Fruit fly (Drosophila melanogaster) whole organism, embryonic: ENCODE results near the gene Hr78.

Experiments used
- CG10462 ChIP-seq: fragments of 200-800 bp; sonication (Bioruptor generic); optimal IDR thresholded peaks from 2 replicates; lab custom pipeline; 2016; ENCODE audit warnings: missing biosample characterization, missing genetic modification characterization
- CG10654 ChIP-seq: fragments of 200-800 bp; sonication (Bioruptor generic); optimal IDR thresholded peaks from 2 replicates; lab custom pipeline; 2016; ENCODE audit warnings: missing biosample characterization, missing genetic modification characterization
- CG10979 ChIP-seq: fragments of 200-800 bp; sonication (Bioruptor generic); optimal IDR thresholded peaks from 2 replicates; lab custom pipeline; 2018; ENCODE audit warnings: missing biosample characterization, mild to moderate bottlenecking, missing genetic modification characterization, moderate library complexity
- CG13624 ChIP-seq: fragments of 200-800 bp; sonication (Bioruptor generic); optimal IDR thresholded peaks from 2 replicates; lab custom pipeline; 2016; ENCODE audit warnings: missing biosample characterization, missing genetic modification characterization
- CG13894 ChIP-seq: fragments of 200-800 bp; sonication (Bioruptor generic); optimal IDR thresholded peaks from 3 replicates; lab custom pipeline; 2018; ENCODE audit warnings: missing biosample characterization, mild to moderate bottlenecking, missing genetic modification characterization, moderate library complexity
- CG1529 ChIP-seq: fragments of 200-800 bp; sonication (Bioruptor generic); optimal IDR thresholded peaks from 3 replicates; lab custom pipeline; 2018; ENCODE audit warnings: missing biosample characterization, missing genetic modification characterization
- CG15479 ChIP-seq: fragments of 200-800 bp; sonication (Bioruptor generic); optimal IDR thresholded peaks from 3 replicates; lab custom pipeline; 2019; ENCODE audit warnings: missing biosample characterization, mild to moderate bottlenecking, missing genetic modification characterization, moderate library complexity
- CG15696 ChIP-seq: fragments of 200-800 bp; sonication (Bioruptor generic); optimal IDR thresholded peaks from 2 replicates; lab custom pipeline; 2019; ENCODE audit warnings: missing biosample characterization, mild to moderate bottlenecking, missing genetic modification characterization, moderate library complexity
- CG1603 ChIP-seq: fragments of 200-800 bp; sonication (Bioruptor generic); optimal IDR thresholded peaks from 2 replicates; lab custom pipeline; 2019; ENCODE audit warnings: missing biosample characterization, mild to moderate bottlenecking, missing genetic modification characterization, moderate library complexity
- CG18619 ChIP-seq: fragments of 200-800 bp; sonication (Bioruptor generic); optimal IDR thresholded peaks from 3 replicates; lab custom pipeline; 2017; ENCODE audit warnings: missing biosample characterization, mild to moderate bottlenecking, missing genetic modification characterization
- CG2116 ChIP-seq: fragments of 200-800 bp; sonication (Bioruptor generic); optimal IDR thresholded peaks from 3 replicates; lab custom pipeline; 2018; ENCODE audit warnings: missing biosample characterization, mild to moderate bottlenecking, missing genetic modification characterization
- CG30403 ChIP-seq: fragments of 200-800 bp; sonication (Bioruptor generic); optimal IDR thresholded peaks from 3 replicates; lab custom pipeline; 2016; ENCODE audit warnings: missing biosample characterization, missing genetic modification characterization
- CG32532 ChIP-seq: fragments of 200-800 bp; sonication (Bioruptor generic); IDR thresholded peaks from 2 replicates; pipeline ENCODE4 v1.3.6; 2022; ENCODE audit warnings: missing biosample characterization, missing genetic modification characterization
- CG3726 ChIP-seq: fragments of 200-800 bp; sonication (Bioruptor generic); IDR thresholded peaks from 3 replicates; pipeline ENCODE4, ENCODE4 v1.3.6; 2022; ENCODE audit warnings: missing biosample characterization, missing genetic modification characterization
- CG4328 ChIP-seq: fragments of 200-800 bp; sonication (Bioruptor generic); optimal IDR thresholded peaks from 3 replicates; lab custom pipeline; 2017; ENCODE audit warnings: missing biosample characterization, missing genetic modification reagents, missing genetic modification characterization
- CG6175 ChIP-seq: fragments of 200-800 bp; sonication (Bioruptor generic); IDR thresholded peaks from 3 replicates; pipeline ENCODE4 v1.3.6; 2022; ENCODE audit warnings: missing biosample characterization, missing genetic modification characterization
- CG6689 ChIP-seq: fragments of 200-800 bp; sonication (Bioruptor generic); IDR thresholded peaks from 2 replicates; pipeline ENCODE4 v1.3.6; 2022; ENCODE audit warnings: missing biosample characterization, missing genetic modification characterization
- CG8290 ChIP-seq, 3 experiments: fragments of 200-800 bp; sonication (Bioruptor generic); optimal IDR thresholded peaks; 2 replicates each; lab custom pipeline; 2016 to 2019; ENCODE audit warnings: missing biosample characterization in 3 of 3, missing genetic modification characterization in 3 of 3, mild to moderate bottlenecking in 2 of 3, moderate library complexity in 1 of 3
- CTCF ChIP-seq: fragments of 200-800 bp; sonication (Bioruptor generic); optimal IDR thresholded peaks from 2 replicates; lab custom pipeline; 2017; ENCODE audit warnings: missing biosample characterization, mild to moderate bottlenecking, missing genetic modification characterization, moderate library complexity
- CoRest ChIP-seq: fragments of 200-800 bp; sonication (Bioruptor generic); optimal IDR thresholded peaks from 3 replicates; lab custom pipeline; 2018; ENCODE audit warnings: missing biosample characterization, mild to moderate bottlenecking, missing genetic modification characterization, moderate library complexity
- Dad ChIP-seq: fragments of 200-800 bp; sonication (Bioruptor generic); optimal IDR thresholded peaks from 3 replicates; lab custom pipeline; 2016; ENCODE audit warnings: missing biosample characterization, missing genetic modification characterization
- MBD-R2 ChIP-seq: fragments of 200-800 bp; sonication (Bioruptor generic); IDR thresholded peaks from 2 replicates; pipeline ENCODE4 v1.3.6; 2022; ENCODE audit warnings: missing biosample characterization, missing genetic modification characterization
- Meics ChIP-seq: fragments of 200-800 bp; sonication (Bioruptor generic); optimal IDR thresholded peaks from 2 replicates; lab custom pipeline; 2017; ENCODE audit warnings: missing biosample characterization, mild to moderate bottlenecking, missing genetic modification characterization
- Mes4 ChIP-seq: fragments of 200-800 bp; sonication (Bioruptor generic); optimal IDR thresholded peaks from 2 replicates; lab custom pipeline; 2016; ENCODE audit warnings: missing biosample characterization, missing genetic modification characterization
- Mrtf ChIP-seq: fragments of 200-800 bp; sonication (Bioruptor generic); IDR thresholded peaks from 3 replicates; pipeline ENCODE4 v1.3.6; 2022; ENCODE audit warnings: missing biosample characterization, missing genetic modification characterization
- NC2α ChIP-seq: fragments of 200-800 bp; sonication (Bioruptor generic); optimal IDR thresholded peaks from 2 replicates; lab custom pipeline; 2016; ENCODE audit warnings: missing biosample characterization, missing genetic modification characterization
- NK7.1 ChIP-seq: fragments of 200-800 bp; sonication (Bioruptor generic); optimal IDR thresholded peaks from 3 replicates; lab custom pipeline; 2016; ENCODE audit warnings: missing biosample characterization, missing genetic modification characterization
- Opbp ChIP-seq: fragments of 200-800 bp; sonication (Bioruptor generic); IDR thresholded peaks from 3 replicates; pipeline ENCODE4 v1.3.6; 2022; ENCODE audit warnings: missing biosample characterization, missing genetic modification characterization; ENCODE audit not compliant: partially characterized antibody
- Optix ChIP-seq: fragments of 200-800 bp; sonication (Bioruptor generic); IDR thresholded peaks from 3 replicates; pipeline ENCODE4 v1.3.6; 2022; ENCODE audit warnings: missing biosample characterization, missing genetic modification characterization
- Taf1 ChIP-seq: fragments of 200-800 bp; sonication (Bioruptor generic); IDR thresholded peaks from 2 replicates; pipeline ENCODE4 v1.3.6; 2022; ENCODE audit warnings: missing biosample characterization, missing genetic modification characterization
- ac ChIP-seq: fragments of 200-800 bp; sonication (Bioruptor generic); optimal IDR thresholded peaks from 3 replicates; lab custom pipeline; 2017; ENCODE audit warnings: missing biosample characterization, mild to moderate bottlenecking, missing genetic modification characterization
- ash1 ChIP-seq: fragments of 200-800 bp; sonication (Bioruptor generic); optimal IDR thresholded peaks from 2 replicates; lab custom pipeline; 2018; ENCODE audit warnings: missing biosample characterization, mild to moderate bottlenecking, missing genetic modification characterization
- az2 ChIP-seq: fragments of 200-800 bp; sonication (Bioruptor generic); optimal IDR thresholded peaks from 3 replicates; lab custom pipeline; 2016; ENCODE audit warnings: missing biosample characterization, missing genetic modification characterization
- bigmax ChIP-seq: fragments of 200-800 bp; sonication (Bioruptor generic); optimal IDR thresholded peaks from 2 replicates; lab custom pipeline; 2018; ENCODE audit warnings: missing biosample characterization, mild to moderate bottlenecking, missing genetic modification characterization
- chinmo ChIP-seq: fragments of 200-800 bp; sonication (Bioruptor generic); IDR thresholded peaks from 4 replicates; pipeline ENCODE4 v1.3.6; 2022; ENCODE audit warnings: missing biosample characterization, missing genetic modification characterization; ENCODE audit not compliant: partially characterized antibody
- crc ChIP-seq: fragments of 200-800 bp; sonication (Bioruptor generic); optimal IDR thresholded peaks from 2 replicates; lab custom pipeline; 2016; ENCODE audit warnings: missing biosample characterization, missing genetic modification characterization
- disco-r ChIP-seq: fragments of 200-800 bp; sonication (Bioruptor generic); optimal IDR thresholded peaks from 2 replicates; lab custom pipeline; 2016; ENCODE audit warnings: missing biosample characterization, missing genetic modification characterization
- fru ChIP-seq: fragments of >200 bp; optimal IDR thresholded peaks from 2 replicates; lab custom pipeline; 2017
- gcm2 ChIP-seq: fragments of 200-800 bp; sonication (Bioruptor generic); optimal IDR thresholded peaks from 2 replicates; lab custom pipeline; 2016; ENCODE audit warnings: missing biosample characterization, missing genetic modification characterization
- gem ChIP-seq: fragments of 200-800 bp; sonication (Bioruptor generic); optimal IDR thresholded peaks from 2 replicates; lab custom pipeline; 2019; ENCODE audit warnings: missing biosample characterization, mild to moderate bottlenecking, missing genetic modification characterization, moderate library complexity
- grau ChIP-seq: fragments of 200-800 bp; optimal IDR thresholded peaks from 3 replicates; lab custom pipeline; 2019; ENCODE audit warnings: missing biosample characterization, mild to moderate bottlenecking, missing genetic modification characterization, moderate library complexity
- jing ChIP-seq: fragments of 200-800 bp; sonication (Bioruptor generic); optimal IDR thresholded peaks from 2 replicates; lab custom pipeline; 2018; ENCODE audit warnings: missing biosample characterization, mild to moderate bottlenecking, missing genetic modification characterization
- nau ChIP-seq: fragments of 200-800 bp; sonication (Bioruptor generic); optimal IDR thresholded peaks from 3 replicates; lab custom pipeline; 2017; ENCODE audit warnings: missing biosample characterization, mild to moderate bottlenecking, missing genetic modification characterization, missing genetic modification reagents
- odd ChIP-seq: fragments of 200-800 bp; sonication (Bioruptor generic); optimal IDR thresholded peaks from 2 replicates; lab custom pipeline; 2017; ENCODE audit warnings: missing biosample characterization, mild to moderate bottlenecking, missing genetic modification characterization
- otp ChIP-seq: fragments of 200-800 bp; sonication (Bioruptor generic); IDR thresholded peaks from 3 replicates; pipeline ENCODE4, ENCODE4 v1.3.6; 2022; ENCODE audit warnings: missing biosample characterization, missing genetic modification characterization
- pfk ChIP-seq: fragments of 200-800 bp; sonication (Bioruptor generic); optimal IDR thresholded peaks from 2 replicates; lab custom pipeline; 2018; ENCODE audit warnings: missing biosample characterization, mild to moderate bottlenecking, missing genetic modification characterization, moderate library complexity
- repo ChIP-seq: fragments of 200-800 bp; sonication (Bioruptor generic); optimal IDR thresholded peaks from 2 replicates; lab custom pipeline; 2016; ENCODE audit warnings: missing biosample characterization, missing genetic modification characterization
- sima ChIP-seq: fragments of 200-800 bp; sonication (Bioruptor generic); optimal IDR thresholded peaks from 2 replicates; lab custom pipeline; 2016; ENCODE audit warnings: missing biosample characterization, missing genetic modification characterization
- slbo ChIP-seq: fragments of 200-800 bp; sonication (Bioruptor generic); IDR thresholded peaks from 2 replicates; pipeline ENCODE4 v1.3.6; 2022; ENCODE audit warnings: missing biosample characterization, missing genetic modification characterization
- sna ChIP-seq: fragments of 200-800 bp; sonication (Bioruptor generic); IDR thresholded peaks from 2 replicates; pipeline ENCODE4 v1.3.6; 2022; ENCODE audit warnings: missing biosample characterization, missing genetic modification characterization; ENCODE audit not compliant: partially characterized antibody
- ssp ChIP-seq: fragments of 200-800 bp; sonication (Bioruptor generic); IDR thresholded peaks from 2 replicates; pipeline ENCODE4 v1.3.6; 2022; ENCODE audit warnings: missing biosample characterization, missing genetic modification characterization
- vvl ChIP-seq: fragments of 200-800 bp; sonication (Bioruptor generic); IDR thresholded peaks from 2 replicates; pipeline ENCODE4 v1.3.6; 2022; ENCODE audit warnings: missing biosample characterization, missing genetic modification characterization
- zen ChIP-seq: fragments of 200-800 bp; sonication (Bioruptor generic); optimal IDR thresholded peaks from 3 replicates; lab custom pipeline; 2018; ENCODE audit warnings: missing biosample characterization, mild to moderate bottlenecking, missing genetic modification characterization, moderate library complexity

Hr78 gene

DNA sequence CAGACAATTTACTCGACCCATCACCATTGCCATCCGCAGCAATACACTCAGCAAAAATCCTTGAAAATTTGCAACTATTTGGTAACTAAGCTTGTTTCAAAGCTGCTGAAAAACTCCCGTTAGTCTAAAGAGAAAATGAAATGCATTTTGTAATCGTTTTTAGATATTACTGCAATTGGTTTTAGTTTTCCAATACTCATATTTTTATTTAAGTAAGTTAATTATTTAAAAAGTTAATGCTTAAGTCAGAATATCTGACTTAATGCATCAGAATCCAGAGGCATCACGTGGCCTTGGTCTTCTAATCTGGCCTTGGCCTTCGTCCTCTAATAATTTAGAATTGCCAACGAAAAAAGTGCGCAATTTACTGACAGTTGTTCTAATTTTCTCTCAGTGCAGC, 34.4 kb downstream of the Hr78 start (continued):
- no peak for TF ChIP-seq ac (GFP tag; lab: Kevin White, UChicago)
- peak; percentile 27 for TF ChIP-seq az2 (GFP tag; lab: Kevin White, UChicago)
- no peak for TF ChIP-seq Meics (GFP tag; lab: Kevin White, UChicago)
- no peak for TF ChIP-seq gcm2 (GFP tag; lab: Kevin White, UChicago)
- no peak for TF ChIP-seq ssp (GFP tag; lab: Robert Waterston, UW)
- no peak for TF ChIP-seq CG8290 (GFP tag; optimal IDR thresholded peaks at IDR 0.05; lab: Kevin White, UChicago)
- TF ChIP-seq CG8290 (tag; optimal IDR thresholded peaks at IDR 0.05; lab: Kevin White, UChicago) = no peak
- TF ChIP-seq zen (tag; lab: Kevin White, UChicago) = peak; percentile 15
- TF ChIP-seq Dad (GFP tag; lab: Kevin White, UChicago) = no peak
- no peak for TF ChIP-seq CTCF (GFP tag; lab: Kevin White, UChicago)
- no peak for TF ChIP-seq Optix (GFP tag; lab: Robert Waterston, UW)
- TF ChIP-seq chinmo = no peak
- TF ChIP-seq CG18619 (GFP tag; lab: Kevin White, UChicago) = no peak
- no peak for TF ChIP-seq nau
- TF ChIP-seq Taf1 (GFP tag; lab: Robert Waterston, UW) = no peak
- TF ChIP-seq Mrtf (GFP tag; lab: Robert Waterston, UW) = no peak
- TF ChIP-seq CG4328 (GFP tag; lab: Kevin White, UChicago) = no peak
- no peak for TF ChIP-seq NC2α (GFP tag; lab: Kevin White, UChicago)
- TF ChIP-seq pfk (GFP tag; lab: Kevin White, UChicago) = no peak
- no peak for TF ChIP-seq CG2116
- no peak for TF ChIP-seq CG10654 (GFP tag; lab: Kevin White, UChicago)
- no peak for TF ChIP-seq CG32532 (GFP tag; lab: Robert Waterston, UW)
- no peak for TF ChIP-seq sima (GFP tag; lab: Kevin White, UChicago)
- TF ChIP-seq CG1603 (tag; lab: Kevin White, UChicago) = no peak
- TF ChIP-seq CG30403 (GFP tag; lab: Kevin White, UChicago) = no peak
- no peak for TF ChIP-seq CG15479 (GFP tag; lab: Kevin White, UChicago)
- TF ChIP-seq CG6175 (GFP tag; lab: Robert Waterston, UW) = no peak
- TF ChIP-seq disco-r (GFP tag; lab: Kevin White, UChicago) = no peak
- TF ChIP-seq CG15696 (tag; lab: Kevin White, UChicago) = peak; percentile 49
- no peak for TF ChIP-seq MBD-R2 (GFP tag; lab: Robert Waterston, UW)
- no peak for TF ChIP-seq bigmax (GFP tag; lab: Kevin White, UChicago)
- no peak for TF ChIP-seq fru (lab: Kevin White, UChicago)
- TF ChIP-seq Mes4 (GFP tag; lab: Kevin White, UChicago) = no peak
- no peak for TF ChIP-seq vvl
- TF ChIP-seq CG13624 (GFP tag; lab: Kevin White, UChicago) = no peak
- TF ChIP-seq repo (GFP tag; lab: Kevin White, UChicago) = no peak
- TF ChIP-seq crc (GFP tag; lab: Kevin White, UChicago) = no peak
- TF ChIP-seq CG10462 = no peak
- no peak for TF ChIP-seq ash1 (GFP tag; lab: Kevin White, UChicago)
- TF ChIP-seq CG13894 (tag; lab: Kevin White, UChicago) = no peak
- TF ChIP-seq CoRest = peak; percentile 22
- peak; percentile 59 for TF ChIP-seq CG10979 (tag; lab: Kevin White, UChicago)
- no peak for TF ChIP-seq NK7.1
- no peak for TF ChIP-seq otp
- TF ChIP-seq odd (GFP tag; lab: Kevin White, UChicago) = no peak
- no peak for TF ChIP-seq sna
- TF ChIP-seq CG3726 (GFP tag; lab: Robert Waterston, UW) = no peak
- TF ChIP-seq jing (GFP tag; lab: Kevin White, UChicago) = no peak
- TF ChIP-seq CG6689 (GFP tag; lab: Robert Waterston, UW) = peak; percentile 15; the same call in 1 of the 2 replicates
- TF ChIP-seq Opbp (GFP tag; lab: Robert Waterston, UW) = no peak
- no peak for TF ChIP-seq slbo
- no peak for TF ChIP-seq CG1529 (GFP tag; lab: Kevin White, UChicago)
- TF ChIP-seq grau = peak; percentile 5
- peak; percentile 57 for TF ChIP-seq gem
